Worm (Caenorhabditis elegans) whole organism, midembryonic: Measurements from ENCODE around the gene Y62E10A.24.

Experiments
- cog-1 ChIP-seq: sonication (generic microtip); optimal IDR thresholded peaks from 2 replicates; lab custom pipeline; 2016; ENCODE audit warnings: missing genetic modification characterization, missing compliant biosample characterization
- flt-1 ChIP-seq: fragments of 200-800 bp; sonication (Bioruptor generic); IDR thresholded peaks from 2 replicates; pipeline ENCODE4 v1.3.6; 2022; ENCODE audit warnings: missing genetic modification characterization, missing compliant biosample characterization
- klf-2 ChIP-seq: fragments of 200-800 bp; sonication (Bioruptor generic); conservative IDR thresholded peaks from 2 replicates; pipeline ENCODE4 v1.3.6; 2022; ENCODE audit warnings: missing genetic modification reagents, missing genetic modification characterization, missing compliant biosample characterization

ce11 chrIV:13360144-13360543 is 10.4 kb upstream of the Y62E10A.24 start, which contains the start of gene Y62E10A.3:
- no peak for TF ChIP-seq klf-2 (GFP tag; lab: Robert Waterston, UW)
- no peak for TF ChIP-seq flt-1 (GFP tag; lab: Robert Waterston, UW)
- TF ChIP-seq cog-1 (tag; lab: Kevin White, UChicago), result no peak
